Worm (Caenorhabditis elegans) whole organism, L2 larva: ENCODE data around the gene ife-4.
A peak's percentile ranks its signal among the peaks of the same experiment; 100 is the strongest.

Source experiments
- F13H6.1 ChIP-seq: sonication (generic microtip); optimal IDR thresholded peaks from 2 replicates; lab custom pipeline; 2016; ENCODE audit warnings: missing genetic modification characterization, missing compliant biosample characterization
- aly-2 ChIP-seq: fragments of 150-350 bp; optimal IDR thresholded peaks from 2 replicates; lab custom pipeline; 2014; ENCODE audit warnings: missing biosample characterization, missing genetic modification characterization
- ama-1 ChIP-seq: fragments of 150-350 bp; optimal IDR thresholded peaks from 2 replicates; lab custom pipeline; 2018; ENCODE audit warnings: inconsistent platforms
- blmp-1 ChIP-seq: sonication (generic microtip); optimal IDR thresholded peaks from 2 replicates; lab custom pipeline; 2017; ENCODE audit warnings: missing genetic modification characterization, mild to moderate bottlenecking, missing compliant biosample characterization, antibody characterized with exemption, moderate library complexity; ENCODE audit not compliant: insufficient read depth
- ceh-16 ChIP-seq: fragments of 150-350 bp; optimal IDR thresholded peaks from 2 replicates; lab custom pipeline; 2014; ENCODE audit warnings: missing biosample characterization, missing genetic modification characterization
- crh-2 ChIP-seq: sonication (generic microtip); optimal IDR thresholded peaks from 2 replicates; lab custom pipeline; 2017; ENCODE audit warnings: missing biosample characterization, missing genetic modification characterization
- dmd-4 ChIP-seq: sonication (generic microtip); optimal IDR thresholded peaks from 2 replicates; lab custom pipeline; 2017; ENCODE audit warnings: missing biosample characterization, missing genetic modification characterization
- elt-1 ChIP-seq: fragments of 150-350 bp; optimal IDR thresholded peaks from 2 replicates; lab custom pipeline; 2014; ENCODE audit warnings: missing biosample characterization, missing genetic modification characterization
- elt-3 ChIP-seq: sonication (generic microtip); optimal IDR thresholded peaks from 2 replicates; lab custom pipeline; 2017; ENCODE audit warnings: missing biosample characterization, missing genetic modification characterization
- fos-1 ChIP-seq: fragments of 150-350 bp; optimal IDR thresholded peaks from 2 replicates; lab custom pipeline; 2014; ENCODE audit warnings: missing biosample characterization, missing genetic modification characterization
- gmeb-1 ChIP-seq: fragments of 150-350 bp; optimal IDR thresholded peaks from 2 replicates; lab custom pipeline; 2014; ENCODE audit warnings: missing biosample characterization, missing genetic modification characterization
- lin-39 ChIP-seq: fragments of 150-350 bp; optimal IDR thresholded peaks from 2 replicates; lab custom pipeline; 2014; ENCODE audit warnings: missing biosample characterization, missing genetic modification reagents, missing genetic modification characterization
- lsy-2 ChIP-seq, 2 experiments: fragments of 150-350 bp in 1 of 2; sonication (generic microtip) in 1 of 2; optimal IDR thresholded peaks; 2 replicates each; lab custom pipeline; 2014 to 2017; ENCODE audit warnings: missing biosample characterization in 2 of 2, missing genetic modification characterization in 2 of 2
- mab-5 ChIP-seq: fragments of 150-350 bp; optimal IDR thresholded peaks from 2 replicates; lab custom pipeline; 2014; ENCODE audit warnings: missing biosample characterization, missing genetic modification characterization
- mbf-1 ChIP-seq: sonication (generic microtip); optimal IDR thresholded peaks from 2 replicates; lab custom pipeline; 2017; ENCODE audit warnings: missing biosample characterization, missing genetic modification characterization
- mdl-1 ChIP-seq, 2 experiments: fragments of 150-350 bp in 1 of 2; sonication (generic microtip) in 1 of 2; optimal IDR thresholded peaks; 2 replicates each; lab custom pipeline; 2017; ENCODE audit warnings: missing biosample characterization in 2 of 2, missing genetic modification characterization in 2 of 2
- nhr-10 ChIP-seq: sonication (generic microtip); optimal IDR thresholded peaks from 2 replicates; lab custom pipeline; 2017; ENCODE audit warnings: missing biosample characterization, missing genetic modification characterization
- nhr-11 ChIP-seq: fragments of 150-350 bp; optimal IDR thresholded peaks from 2 replicates; lab custom pipeline; 2014; ENCODE audit warnings: missing biosample characterization, missing genetic modification characterization
- nhr-129 ChIP-seq: fragments of 150-350 bp; optimal IDR thresholded peaks from 2 replicates; lab custom pipeline; 2014; ENCODE audit warnings: missing biosample characterization, missing genetic modification characterization
- nhr-23 ChIP-seq: fragments of 150-350 bp; optimal IDR thresholded peaks from 2 replicates; lab custom pipeline; 2014; ENCODE audit warnings: missing biosample characterization, missing genetic modification reagents, missing genetic modification characterization
- nhr-237 ChIP-seq: fragments of 150-350 bp; optimal IDR thresholded peaks from 2 replicates; lab custom pipeline; 2014; ENCODE audit warnings: missing biosample characterization, missing genetic modification characterization
- nhr-6 ChIP-seq: fragments of 150-350 bp; optimal IDR thresholded peaks from 2 replicates; lab custom pipeline; 2014; ENCODE audit warnings: missing biosample characterization, missing genetic modification characterization
- nhr-77 ChIP-seq: fragments of 150-350 bp; optimal IDR thresholded peaks from 2 replicates; lab custom pipeline; 2014; ENCODE audit warnings: missing biosample characterization, missing genetic modification characterization
- peb-1 ChIP-seq: fragments of 150-350 bp; optimal IDR thresholded peaks from 2 replicates; lab custom pipeline; 2014; ENCODE audit warnings: missing biosample characterization, missing genetic modification characterization
- skn-1 ChIP-seq: sonication (generic microtip); optimal IDR thresholded peaks from 2 replicates; lab custom pipeline; 2017; ENCODE audit warnings: missing biosample characterization, missing genetic modification characterization
- sma-3 ChIP-seq: sonication (generic microtip); optimal IDR thresholded peaks from 2 replicates; lab custom pipeline; 2016; ENCODE audit warnings: missing genetic modification reagents, missing genetic modification characterization, missing compliant biosample characterization
- sma-9 ChIP-seq, 2 experiments: fragments of 150-350 bp in 1 of 2; sonication (generic microtip) in 1 of 2; optimal IDR thresholded peaks; 2 replicates each; lab custom pipeline; 2014 to 2016; ENCODE audit warnings: missing genetic modification characterization in 2 of 2, mild to moderate bottlenecking in 1 of 2, missing biosample characterization in 1 of 2, missing compliant biosample characterization in 1 of 2, missing genetic modification reagents in 1 of 2, moderate library complexity in 1 of 2
- snpc-4 ChIP-seq: fragments of 150-350 bp; optimal IDR thresholded peaks from 2 replicates; lab custom pipeline; 2014; ENCODE audit warnings: missing biosample characterization, missing genetic modification characterization
- unc-39 ChIP-seq: fragments of 150-350 bp; optimal IDR thresholded peaks from 2 replicates; lab custom pipeline; 2014; ENCODE audit warnings: missing biosample characterization, missing genetic modification characterization
- unc-55 ChIP-seq: fragments of 150-350 bp; sonication (generic microtip); optimal IDR thresholded peaks from 3 replicates; lab custom pipeline; 2014; ENCODE audit warnings: missing biosample characterization, missing genetic modification reagents, missing genetic modification characterization
- unc-62 ChIP-seq: fragments of 150-350 bp; optimal IDR thresholded peaks from 2 replicates; lab custom pipeline; 2014; ENCODE audit warnings: missing biosample characterization, missing genetic modification reagents, missing genetic modification characterization
- zag-1 ChIP-seq: fragments of 150-350 bp; optimal IDR thresholded peaks from 2 replicates; lab custom pipeline; 2014; ENCODE audit warnings: missing biosample characterization, missing genetic modification characterization
- ztf-1 ChIP-seq: fragments of 200-800 bp; sonication (Bioruptor generic); conservative IDR thresholded peaks from 2 replicates; pipeline ENCODE4 v1.3.6; 2022; ENCODE audit warnings: missing genetic modification characterization, missing compliant biosample characterization
- ztf-4 ChIP-seq: fragments of 150-350 bp; optimal IDR thresholded peaks from 2 replicates; lab custom pipeline; 2014; ENCODE audit warnings: missing biosample characterization, missing genetic modification characterization

ife-4 gene

DNA sequence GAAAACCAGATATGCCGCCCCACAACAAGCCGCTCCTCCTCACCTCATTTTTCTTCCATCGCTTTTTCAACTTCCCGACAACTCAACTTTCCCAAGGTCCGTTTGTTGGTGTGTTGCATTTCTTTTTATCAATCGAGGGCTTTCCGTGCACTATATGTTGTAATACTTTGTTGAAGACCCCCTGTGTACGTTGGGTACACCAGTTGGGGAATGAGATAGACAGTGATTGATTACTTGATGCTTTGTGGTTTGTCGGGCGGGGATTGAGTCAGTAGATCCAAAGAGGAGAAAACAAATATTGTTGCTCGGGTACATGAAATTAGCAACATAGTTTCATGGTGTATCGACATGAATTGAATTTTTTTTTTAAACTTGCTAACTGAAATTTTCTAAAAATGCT lies 4.9 kb downstream of the ife-4 start:
- TF ChIP-seq lsy-2 (tag; optimal IDR thresholded peaks at IDR 0.05; lab: Kevin White, UChicago) (peak in 1 of 2 experiments; percentile 6), zag-1 (no peak), nhr-129 (tag; lab: Kevin White, UChicago) (peak; percentile 57), sma-9 (GFP tag; optimal IDR thresholded peaks at IDR 0.05; lab: Kevin White, UChicago) (peak; percentile 0), sma-9 (tag; optimal IDR thresholded peaks at IDR 0.05; lab: Kevin White, UChicago) (no peak), nhr-11 (no peak), lin-39 (tag; lab: Kevin White, UChicago) (peak; percentile 50), unc-55 (GFP tag; lab: Kevin White, UChicago) (peak; percentile 16), F13H6.1 (tag; lab: Kevin White, UChicago) (no peak), mab-5 (tag; lab: Kevin White, UChicago) (peak; percentile 52)

DNA sequence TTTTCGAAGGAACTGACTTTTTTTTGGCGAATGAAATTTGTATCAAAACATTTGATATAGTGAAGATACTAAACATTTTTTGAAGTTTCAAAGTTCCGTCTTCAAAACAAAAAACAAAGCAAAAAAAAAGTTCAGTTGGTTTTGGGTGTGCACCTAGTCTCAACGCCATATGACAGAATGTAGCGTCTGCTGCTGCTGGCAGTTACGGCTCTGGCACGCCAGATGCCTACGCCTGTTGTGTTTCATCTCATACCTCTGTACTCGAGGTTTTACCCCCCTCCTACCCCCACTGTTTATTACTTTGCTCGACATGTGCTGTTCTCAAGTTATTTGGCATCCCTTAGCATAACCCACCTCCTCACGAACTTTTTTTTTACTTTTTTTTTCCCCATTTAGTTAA lies 6.7 kb downstream of the ife-4 start:
- TF ChIP-seq nhr-129 (tag; lab: Kevin White, UChicago) (peak; percentile 33), unc-62 (GFP tag; lab: Kevin White, UChicago) (no peak)
- TF ChIP-seq, all 48 proteins: peak for 1

DNA sequence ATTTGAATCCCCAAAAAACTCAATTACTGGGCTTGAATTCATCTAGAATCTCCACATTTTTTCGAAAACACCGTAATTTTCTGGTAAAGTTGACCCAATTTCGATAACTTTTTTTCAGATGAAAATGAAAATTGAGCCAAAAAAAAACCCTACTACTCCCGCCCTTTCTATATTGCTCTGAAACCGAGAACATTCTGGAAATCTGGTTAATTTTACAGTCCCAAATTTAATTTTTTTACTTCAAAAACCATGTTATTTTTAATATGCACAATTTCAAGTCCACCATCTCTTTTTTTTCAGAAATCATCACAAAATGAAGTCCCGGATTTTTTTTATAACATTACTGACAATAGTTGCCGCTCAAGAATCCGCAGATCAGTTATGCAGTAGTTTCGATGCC lies 7.6 kb downstream of the ife-4 start, which contains the start of gene C05D9.3:
TSS of gene C05D9.3 (plus strand) at position 301 of the 400 bp plus-strand sequence.
- TF ChIP-seq nhr-11 (no peak), F13H6.1 (tag; lab: Kevin White, UChicago) (no peak), nhr-237 (no peak), elt-1 (tag; lab: Kevin White, UChicago) (no peak), skn-1 (tag; lab: Kevin White, UChicago) (no peak), unc-39 (tag; lab: Kevin White, UChicago) (no peak), ztf-4 (tag; lab: Kevin White, UChicago) (no peak), nhr-6 (tag; lab: Kevin White, UChicago) (no peak), fos-1 (tag; lab: Kevin White, UChicago) (no peak), nhr-23 (no peak), blmp-1 (tag; lab: Kevin White, UChicago) (no peak), unc-55 (GFP tag; lab: Kevin White, UChicago) (no peak), nhr-77 (no peak), lin-39 (tag; lab: Kevin White, UChicago) (no peak)

DNA sequence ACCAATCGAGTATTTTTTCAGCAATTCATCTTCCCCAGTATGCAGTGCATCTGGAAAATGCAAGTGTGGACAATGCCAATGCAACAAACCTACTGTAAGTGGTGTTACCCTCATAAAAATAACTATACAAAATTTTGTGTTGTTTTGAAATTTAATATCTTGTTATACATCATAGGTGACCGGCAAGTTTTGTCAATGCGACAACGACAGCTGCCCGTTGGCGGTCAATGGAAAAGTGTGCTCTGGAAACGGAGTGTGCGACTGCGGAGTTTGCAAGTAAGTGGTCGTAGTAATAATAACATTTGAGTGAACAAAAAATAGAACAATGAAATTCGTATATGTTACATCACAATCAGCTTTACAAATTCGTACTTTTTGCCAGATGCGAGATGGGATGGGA lies 11.2 kb downstream of the ife-4 start:
- TF ChIP-seq fos-1 (tag; lab: Kevin White, UChicago) (no peak), snpc-4 (no peak), blmp-1 (tag; lab: Kevin White, UChicago) (no peak), zag-1 (no peak), ztf-4 (tag; lab: Kevin White, UChicago) (no peak), elt-3 (tag; lab: Kevin White, UChicago) (no peak), nhr-11 (no peak)
- TF ChIP-seq, all 48 proteins: peak for 0

DNA sequence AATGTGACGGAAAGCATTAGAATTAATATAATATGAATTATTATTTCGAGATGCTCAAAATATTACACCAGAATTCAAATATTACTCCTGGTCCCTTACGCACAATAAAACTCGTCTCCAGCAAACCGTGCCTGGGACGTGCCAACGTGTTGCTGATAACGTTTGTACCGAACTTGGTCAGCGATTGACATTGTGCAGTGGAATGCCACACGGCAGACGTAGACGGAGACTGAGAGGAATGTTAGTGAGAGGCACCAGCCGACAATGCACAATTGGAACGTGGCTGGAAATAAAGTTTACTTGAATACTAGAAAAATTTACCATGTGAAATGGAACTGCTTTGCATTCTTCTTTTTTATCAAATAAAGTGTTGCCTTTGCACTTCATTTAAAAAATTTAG lies 13.2 kb downstream of the ife-4 start:
- TF ChIP-seq nhr-6 (tag; lab: Kevin White, UChicago) (no peak), fos-1 (tag; lab: Kevin White, UChicago) (peak; percentile 37), snpc-4 (no peak), sma-9 (GFP tag; optimal IDR thresholded peaks at IDR 0.05; lab: Kevin White, UChicago) (peak; percentile 2), sma-9 (tag; optimal IDR thresholded peaks at IDR 0.05; lab: Kevin White, UChicago) (no peak), crh-2 (tag; lab: Kevin White, UChicago) (peak; percentile 32)
- TF ChIP-seq, all 48 proteins: peak for 3

DNA sequence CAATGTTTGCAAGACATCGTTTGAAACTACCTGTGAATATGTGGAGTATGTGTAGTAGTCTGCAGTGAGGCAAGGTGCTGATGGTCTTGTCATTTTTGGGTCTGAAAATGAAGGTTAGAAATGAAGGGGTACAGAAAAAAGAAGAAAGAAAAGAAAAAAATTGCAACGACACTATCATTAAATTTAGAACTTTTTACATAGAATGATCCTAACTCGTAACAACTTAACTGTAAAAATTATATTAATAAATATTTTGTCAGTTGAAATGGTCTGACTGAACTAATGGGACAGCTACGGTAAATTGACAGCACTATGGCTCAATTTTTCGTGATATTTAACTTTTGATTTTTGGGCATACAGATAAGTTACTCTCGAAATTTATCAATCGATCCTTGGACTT lies 15.3 kb downstream of the ife-4 start, which contains the start of gene C05D9.7:
TSS of gene C05D9.7 (minus strand) at position 101 of the 400 bp plus-strand sequence.
- TF ChIP-seq crh-2 (tag; lab: Kevin White, UChicago) (no peak), nhr-23 (no peak), mbf-1 (no peak), dmd-4 (tag; lab: Kevin White, UChicago) (no peak), skn-1 (tag; lab: Kevin White, UChicago) (no peak), F13H6.1 (tag; lab: Kevin White, UChicago) (no peak), unc-39 (tag; lab: Kevin White, UChicago) (no peak), ceh-16 (tag; lab: Kevin White, UChicago) (no peak), sma-3 (GFP tag; lab: Kevin White, UChicago) (no peak), mdl-1 (tag; optimal IDR thresholded peaks at IDR 0.05; lab: Kevin White, UChicago) (no peak), aly-2 (tag; lab: Kevin White, UChicago) (no peak), ama-1 (lab: Kevin White, UChicago) (no peak), nhr-10 (no peak), ztf-1 (GFP tag; lab: Robert Waterston, UW) (no peak), fos-1 (tag; lab: Kevin White, UChicago) (no peak), gmeb-1 (tag; lab: Kevin White, UChicago) (no peak), nhr-129 (tag; lab: Kevin White, UChicago) (no peak), lin-39 (tag; lab: Kevin White, UChicago) (no peak), elt-1 (tag; lab: Kevin White, UChicago) (no peak), peb-1 (tag; lab: Kevin White, UChicago) (no peak)
